Worm (Caenorhabditis elegans): ENCODE data around the gene ugt-4.

The ugt-4 gene

ce11 chrV:12795196-12795595 lies at the start of gene ugt-4:
ugt-4 (minus strand) TSS chrV:12795336.
- TF ChIP-seq sma-9 (GFP tag; optimal IDR thresholded peaks at IDR 0.05): peak; percentile 3
- TF ChIP-seq sma-9 (tag; optimal IDR thresholded peaks at IDR 0.05): no peak
- no peak for TF ChIP-seq blmp-1 (tag; optimal IDR thresholded peaks at IDR 0.05; ENCODE audit: insufficient read depth)
- no peak for TF ChIP-seq crh-2 (tag; optimal IDR thresholded peaks at IDR 0.05)
- peak; percentile 12 for TF ChIP-seq fos-1 (tag; optimal IDR thresholded peaks at IDR 0.05)

DNA sequence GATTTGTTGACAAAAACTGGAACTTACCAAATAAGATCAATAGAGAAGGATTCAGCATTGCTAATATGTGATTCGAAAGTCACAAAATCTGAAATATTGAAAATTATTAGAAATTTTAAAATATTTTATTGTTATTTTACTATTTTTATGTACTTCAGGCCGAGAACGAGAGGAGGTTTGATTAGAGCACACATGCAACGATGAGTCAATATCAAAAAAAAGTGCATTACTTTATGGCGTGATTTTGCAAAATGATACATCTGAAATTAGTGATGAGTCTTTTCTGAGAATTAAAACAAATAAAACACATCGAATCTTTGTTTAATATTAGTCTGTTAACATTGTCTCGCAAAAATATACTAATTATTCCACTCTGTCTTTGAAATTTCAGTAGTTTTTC lies 49.6 kb upstream of the ugt-4 start:
- TF ChIP-seq lin-13 (GFP tag; optimal IDR thresholded peaks at IDR 0.05): no peak
- no peak for TF ChIP-seq peb-1 (tag; optimal IDR thresholded peaks at IDR 0.05)
- TF ChIP-seq ceh-16 (tag; optimal IDR thresholded peaks at IDR 0.05): no peak
- TF ChIP-seq fos-1 (tag; optimal IDR thresholded peaks at IDR 0.05): peak; percentile 65
- TF ChIP-seq lsy-2 (tag; optimal IDR thresholded peaks at IDR 0.05): no peak
- no peak for TF ChIP-seq ceh-82 (tag; optimal IDR thresholded peaks at IDR 0.05)

ce11 chrV:12835388-12835787 lies 40.3 kb upstream of the ugt-4 start, which contains the start of gene C44H9.4:
C44H9.4 (plus strand) TSS chrV:12835688.
- no peak for TF ChIP-seq nhr-10 (tag; optimal IDR thresholded peaks at IDR 0.05)
- TF ChIP-seq nhr-129 (tag; optimal IDR thresholded peaks at IDR 0.05): no peak
- TF ChIP-seq Y55F3AM.14 (GFP tag; optimal IDR thresholded peaks at IDR 0.05): no peak
- no peak for TF ChIP-seq dmd-4 (tag; optimal IDR thresholded peaks at IDR 0.05)
- TF ChIP-seq nhr-237 (tag; optimal IDR thresholded peaks at IDR 0.05): no peak
- TF ChIP-seq lin-39 (tag; optimal IDR thresholded peaks at IDR 0.05): no peak
- no peak for TF ChIP-seq ztf-11 (tag; optimal IDR thresholded peaks at IDR 0.05)
- TF ChIP-seq sem-4 (tag; optimal IDR thresholded peaks at IDR 0.05): no peak
- TF ChIP-seq ceh-82 (tag; optimal IDR thresholded peaks at IDR 0.05): no peak
- no peak for TF ChIP-seq elt-1 (tag; optimal IDR thresholded peaks at IDR 0.05)
- TF ChIP-seq skn-1 (tag; optimal IDR thresholded peaks at IDR 0.05): no peak
- no peak for TF ChIP-seq lin-11 (tag; optimal IDR thresholded peaks at IDR 0.05)
- TF ChIP-seq ceh-16 (tag; optimal IDR thresholded peaks at IDR 0.05): no peak

DNA sequence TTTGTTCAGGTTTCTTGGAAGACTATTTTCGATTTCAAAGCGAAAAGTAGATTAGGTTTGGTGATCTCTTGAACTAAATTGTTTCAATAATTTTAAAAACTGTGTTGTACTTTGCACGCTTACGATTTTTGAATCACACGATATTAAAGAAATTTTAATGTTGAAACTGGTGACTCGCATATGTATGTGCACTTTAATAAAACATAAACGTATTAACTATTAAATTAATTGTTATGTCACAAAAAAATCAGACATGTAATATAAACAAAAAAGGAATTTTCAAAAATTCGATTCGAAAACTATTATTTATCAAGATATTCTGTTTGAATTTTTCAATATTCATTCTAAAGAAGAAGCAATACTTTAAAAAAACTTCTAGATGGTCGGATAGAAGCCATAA lies 32.1 kb upstream of the ugt-4 start, which contains the start of gene ugt-15:
Gene ugt-15, plus strand, starts transcription at position 301 of the 400 bp plus-strand sequence.
- TF ChIP-seq zag-1 (tag; optimal IDR thresholded peaks at IDR 0.05) (no peak), nhr-23 (tag; optimal IDR thresholded peaks at IDR 0.05) (no peak), nhr-6 (tag; optimal IDR thresholded peaks at IDR 0.05) (no peak), skn-1 (tag; optimal IDR thresholded peaks at IDR 0.05) (no peak), mbf-1 (tag; optimal IDR thresholded peaks at IDR 0.05) (no peak), elt-3 (tag; optimal IDR thresholded peaks at IDR 0.05) (no peak), alr-1 (tag; optimal IDR thresholded peaks at IDR 0.05) (no peak), elt-1 (tag; optimal IDR thresholded peaks at IDR 0.05) (no peak), nhr-21 (tag; optimal IDR thresholded peaks at IDR 0.05) (no peak), ztf-11 (tag; optimal IDR thresholded peaks at IDR 0.05) (no peak), sma-9 (GFP tag; optimal IDR thresholded peaks at IDR 0.05) (no peak), sma-9 (tag; optimal IDR thresholded peaks at IDR 0.05) (no peak), nhr-77 (tag; optimal IDR thresholded peaks at IDR 0.05) (no peak), unc-55 (GFP tag; optimal IDR thresholded peaks at IDR 0.05) (no peak), nhr-11 (tag; optimal IDR thresholded peaks at IDR 0.05) (no peak), snpc-4 (tag; optimal IDR thresholded peaks at IDR 0.05) (no peak), lin-13 (GFP tag; optimal IDR thresholded peaks at IDR 0.05) (no peak), dmd-4 (tag; optimal IDR thresholded peaks at IDR 0.05) (no peak), Y55F3AM.14 (GFP tag; optimal IDR thresholded peaks at IDR 0.05) (no peak)

ce11 chrV:12824777-12825176 lies 29.6 kb upstream of the ugt-4 start, which contains the start of gene ugt-16:
ugt-16 (plus strand) TSS chrV:12825024.
- peak; percentile 52 for TF ChIP-seq fos-1 (tag; optimal IDR thresholded peaks at IDR 0.05)
- peak; percentile 5 for TF ChIP-seq gmeb-1 (tag; optimal IDR thresholded peaks at IDR 0.05)
- no peak for TF ChIP-seq nhr-129 (tag; optimal IDR thresholded peaks at IDR 0.05)
- peak; percentile 15 for TF ChIP-seq sma-9 (GFP tag; optimal IDR thresholded peaks at IDR 0.05)
- TF ChIP-seq sma-9 (tag; optimal IDR thresholded peaks at IDR 0.05): no peak

DNA sequence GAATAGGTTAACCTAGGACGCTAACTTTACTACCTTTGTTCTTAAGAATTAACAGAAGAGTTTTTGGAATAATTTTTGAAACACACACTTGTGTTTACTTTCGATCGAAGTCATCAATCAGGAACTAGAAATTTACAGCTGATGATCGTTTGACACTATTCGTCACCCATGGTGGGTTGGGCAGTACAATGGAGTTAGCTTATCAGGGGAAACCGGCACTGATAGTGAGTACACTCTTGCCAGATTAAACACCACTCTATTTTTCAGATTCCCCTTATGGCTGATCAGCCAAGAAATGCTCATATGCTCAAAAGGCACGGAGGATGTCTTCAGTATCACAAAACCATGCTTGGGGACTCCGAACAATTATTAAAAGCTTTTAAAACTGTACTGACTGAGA lies 26.9 kb upstream of the ugt-4 start:
- TF ChIP-seq nhr-10 (tag; optimal IDR thresholded peaks at IDR 0.05) (no peak), fos-1 (tag; optimal IDR thresholded peaks at IDR 0.05) (peak; percentile 68)
